Fruit fly (Drosophila melanogaster): ENCODE measurements around the gene CG43394.

The CG43394 gene

DNA sequence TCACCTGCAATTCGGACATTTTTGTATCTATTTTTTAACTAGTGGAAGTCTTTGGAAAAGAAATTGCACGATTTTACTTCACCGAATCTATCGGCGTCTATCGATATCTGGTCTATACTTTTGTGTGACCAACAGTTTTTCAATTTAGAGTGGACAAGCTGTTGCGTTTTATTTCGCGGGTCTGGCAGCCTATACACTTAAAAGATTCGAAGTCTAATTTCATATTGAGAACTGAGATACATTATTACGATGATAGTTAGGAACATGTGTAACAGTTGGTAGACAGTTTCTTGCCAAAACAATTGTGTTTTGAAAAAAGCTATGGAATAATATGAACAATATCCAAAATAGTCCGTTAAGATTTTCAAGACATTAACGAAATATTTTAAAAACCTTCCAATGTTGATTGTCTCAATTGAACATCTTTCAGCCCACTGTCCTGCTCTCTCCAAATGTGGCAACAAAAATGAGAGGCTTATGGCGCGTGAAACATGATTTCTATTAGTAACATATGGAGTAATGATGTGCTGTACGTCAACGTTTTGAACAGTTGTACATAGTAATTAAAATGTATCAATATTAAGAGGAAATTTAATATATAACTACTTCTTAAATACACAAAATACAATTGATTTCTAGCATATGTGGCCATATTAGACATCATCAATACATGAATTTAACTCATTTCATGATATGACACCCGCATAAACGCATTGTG is 16.9 kb downstream of the CG43394 start, which contains the start of gene Acbp1 (continued):
- peak; percentile 82 for TF ChIP-seq CG4617 (GFP tag; optimal IDR thresholded peaks at IDR 0.05; ENCODE audit: borderline replicate concordance)
- TF ChIP-seq bbx (GFP tag; IDR thresholded peaks at IDR 0.05; ENCODE audit: partially characterized antibody) = peak; percentile 79
- TF ChIP-seq chm (GFP tag; IDR thresholded peaks at IDR 0.05) = peak; percentile 91
- peak; percentile 98 for TF ChIP-seq CG13424 (tag; optimal IDR thresholded peaks at IDR 0.05)
- TF ChIP-seq Abd-B (GFP tag; optimal IDR thresholded peaks at IDR 0.05) = peak; percentile 91
- TF ChIP-seq CG12942 (GFP tag; optimal IDR thresholded peaks at IDR 0.05) = peak; percentile 82
- peak; percentile 39 for TF ChIP-seq CG43689 (GFP tag; IDR thresholded peaks at IDR 0.05)
- TF ChIP-seq CG5245 (GFP tag; optimal IDR thresholded peaks at IDR 0.05) = peak; percentile 70
- TF ChIP-seq CG13123 (GFP tag; optimal IDR thresholded peaks at IDR 0.05) = peak; percentile 89
- peak; percentile 89 for TF ChIP-seq CG11247 (GFP tag; IDR thresholded peaks at IDR 0.05)
- peak; percentile 97 for TF ChIP-seq CG12659 (GFP tag; optimal IDR thresholded peaks at IDR 0.05)
- peak; percentile 93 for TF ChIP-seq pros (GFP tag; optimal IDR thresholded peaks at IDR 0.05)
- peak; percentile 92 for TF ChIP-seq CG8089 (GFP tag; optimal IDR thresholded peaks at IDR 0.05)
- TF ChIP-seq CG13624 (GFP tag; optimal IDR thresholded peaks at IDR 0.05) = peak; percentile 97
- peak; percentile 98 for TF ChIP-seq CG4282 (GFP tag; optimal IDR thresholded peaks at IDR 0.05)
- TF ChIP-seq Ptx1 (GFP tag; IDR thresholded peaks at IDR 0.05) = peak; percentile 93
- TF ChIP-seq Atf-2 (GFP tag; optimal IDR thresholded peaks at IDR 0.05) = peak; percentile 91
- peak; percentile 68; the same call in 2 of the 3 replicates for TF ChIP-seq CG7963 (GFP tag; IDR thresholded peaks at IDR 0.05; ENCODE audit: partially characterized antibody)
- peak; percentile 83 for TF ChIP-seq ab (GFP tag; optimal IDR thresholded peaks at IDR 0.05)
- TF ChIP-seq CG18262 (tag; optimal IDR thresholded peaks at IDR 0.05) = peak; percentile 99
- peak; percentile 98 for TF ChIP-seq CG10147 (GFP tag; optimal IDR thresholded peaks at IDR 0.05)
- peak; percentile 94 for TF ChIP-seq CG1529 (GFP tag; optimal IDR thresholded peaks at IDR 0.05)
- TF ChIP-seq klu (GFP tag; IDR thresholded peaks at IDR 0.05) = peak; percentile 88
- peak; percentile 84 for TF ChIP-seq CG11093 (GFP tag; IDR thresholded peaks at IDR 0.05)
- peak; percentile 75 for TF ChIP-seq Adf1 (GFP tag; IDR thresholded peaks at IDR 0.05)
- TF ChIP-seq fd64A (GFP tag; optimal IDR thresholded peaks at IDR 0.05) = peak; percentile 95
- peak; percentile 100 for TF ChIP-seq CG4820 (GFP tag; optimal IDR thresholded peaks at IDR 0.05)
- peak; percentile 88 for TF ChIP-seq Chrac-16 (GFP tag; optimal IDR thresholded peaks at IDR 0.05)
- no peak for TF ChIP-seq h (optimal IDR thresholded peaks at IDR 0.05)
- peak; percentile 98 for TF ChIP-seq mam (GFP tag; optimal IDR thresholded peaks at IDR 0.05)
- TF ChIP-seq ERR (GFP tag; optimal IDR thresholded peaks at IDR 0.05) = peak; percentile 95
- TF ChIP-seq knrl (GFP tag; IDR thresholded peaks at IDR 0.05; ENCODE audit: partially characterized antibody) = peak; percentile 77
- TF ChIP-seq zfh2 (GFP tag; optimal IDR thresholded peaks at IDR 0.05) = peak; percentile 97
- TF ChIP-seq CG31224 (GFP tag; IDR thresholded peaks at IDR 0.05) = peak; percentile 85
- peak; percentile 54; the same call in 1 of the 3 replicates for TF ChIP-seq z (GFP tag; IDR thresholded peaks at IDR 0.05)
- TF ChIP-seq oc (tag; optimal IDR thresholded peaks at IDR 0.05) = peak; percentile 95
- TF ChIP-seq MBD-R2 (GFP tag; IDR thresholded peaks at IDR 0.05) = peak; percentile 84
- peak; percentile 99 for TF ChIP-seq CG10979 (tag; optimal IDR thresholded peaks at IDR 0.05)
- peak; percentile 99 for TF ChIP-seq odd (GFP tag; optimal IDR thresholded peaks at IDR 0.05)
- peak; percentile 98 for TF ChIP-seq CG10267 (tag; optimal IDR thresholded peaks at IDR 0.05)
- peak; percentile 56 for TF ChIP-seq Sin3A (optimal IDR thresholded peaks at IDR 0.05)
- peak; percentile 90 for TF ChIP-seq CG32772 (GFP tag; IDR thresholded peaks at IDR 0.05)
- TF ChIP-seq HLH4C (GFP tag; IDR thresholded peaks at IDR 0.05; ENCODE audit: partially characterized antibody) = peak; percentile 68; the same call in 1 of the 3 replicates
- peak; percentile 77 for TF ChIP-seq CG11696 (GFP tag; IDR thresholded peaks at IDR 0.05)
- peak; percentile 88 for TF ChIP-seq CG6689 (GFP tag; IDR thresholded peaks at IDR 0.05)
- peak; percentile 82 for TF ChIP-seq CG2116 (GFP tag; optimal IDR thresholded peaks at IDR 0.05)
- TF ChIP-seq CG16779 (GFP tag; IDR thresholded peaks at IDR 0.05) = peak; percentile 82
- peak; percentile 94 to 98 for TF ChIP-seq bsh (GFP tag; optimal IDR thresholded peaks at IDR 0.05)
- TF ChIP-seq br (optimal IDR thresholded peaks at IDR 0.05) = no peak
- TF ChIP-seq shn (GFP tag; optimal IDR thresholded peaks at IDR 0.05) = peak; percentile 96
- TF ChIP-seq Side (GFP tag; optimal IDR thresholded peaks at IDR 0.05) = peak; percentile 97

All from whole organism, embryonic.